Fruit fly (Drosophila melanogaster): ENCODE results near the gene CG13284.

CG13284 gene

DNA sequence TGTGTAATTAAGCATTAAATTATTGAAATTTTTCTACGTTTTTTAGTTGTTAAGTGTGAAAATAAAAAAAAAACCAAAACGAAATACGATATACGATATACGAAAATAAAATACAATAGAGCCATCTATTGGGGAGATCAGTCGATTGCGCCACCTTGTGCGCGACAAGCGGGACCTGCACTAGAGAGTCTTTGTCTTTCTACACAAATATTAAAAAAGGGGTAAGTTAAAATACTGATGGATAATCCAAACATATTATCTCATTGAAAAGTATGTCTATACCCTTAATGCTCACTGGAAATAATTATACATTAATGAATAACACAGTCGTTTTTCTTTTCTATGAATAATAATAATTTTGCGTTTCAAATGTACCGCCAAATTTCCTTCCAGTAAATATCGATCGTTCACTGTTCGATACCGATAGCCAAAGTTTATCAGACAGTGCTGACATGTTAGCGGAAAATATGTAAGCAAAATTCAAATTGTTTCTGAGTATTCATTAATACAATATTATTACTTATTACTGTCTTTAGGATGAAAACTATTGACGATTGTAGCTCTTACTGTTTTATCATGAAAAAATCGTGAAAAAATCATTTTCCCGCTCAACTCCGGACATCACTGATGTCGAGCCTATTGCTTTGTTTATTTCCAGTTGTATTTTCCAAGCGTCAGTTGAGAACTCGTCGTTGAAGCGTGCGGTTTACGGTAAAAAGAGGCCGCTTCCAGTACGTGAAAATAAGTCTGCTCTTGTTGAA is 32.3 kb downstream of the CG13284 start, which contains the start of gene mdy (continued):
- no peak for TF ChIP-seq GATAe (GFP tag; conservative IDR thresholded peaks at IDR 0.05)
- TF ChIP-seq yki (optimal IDR thresholded peaks at IDR 0.05) = no peak
- TF ChIP-seq eve (GFP tag; optimal IDR thresholded peaks at IDR 0.05) = peak in 1 of 2 experiments; percentile 45
- TF ChIP-seq CG6854 (GFP tag; optimal IDR thresholded peaks at IDR 0.05) = no peak
- TF ChIP-seq dati (GFP tag; IDR thresholded peaks at IDR 0.05) = peak; percentile 45; the same call in 1 of the 2 replicates
- TF ChIP-seq dysf (GFP tag; IDR thresholded peaks at IDR 0.05) = peak; percentile 55; the same call in 2 of the 3 replicates
- no peak for TF ChIP-seq Sox100B (GFP tag; optimal IDR thresholded peaks at IDR 0.05)
- TF ChIP-seq CG11723 (GFP tag; optimal IDR thresholded peaks at IDR 0.05) = no peak
- peak; percentile 55; the same call in 1 of the 2 replicates for TF ChIP-seq Nf-YA (GFP tag; IDR thresholded peaks at IDR 0.05)
- TF ChIP-seq schlank (tag; optimal IDR thresholded peaks at IDR 0.05) = no peak
- TF ChIP-seq Ets65A (GFP tag) = peak; percentile 73
- TF ChIP-seq CG8359 (GFP tag; optimal IDR thresholded peaks at IDR 0.05; ENCODE audit: borderline replicate concordance) = no peak
- peak; percentile 49 for TF ChIP-seq CG10366 (GFP tag; IDR thresholded peaks at IDR 0.05)
- TF ChIP-seq CG9876 (GFP tag; optimal IDR thresholded peaks at IDR 0.05) = peak; percentile 26
- TF ChIP-seq sens (GFP tag) = peak; percentile 92
- TF ChIP-seq psq (GFP tag; optimal IDR thresholded peaks at IDR 0.05) = no peak
- TF ChIP-seq CG12104 (GFP tag; optimal IDR thresholded peaks at IDR 0.05) = peak; percentile 56
- TF ChIP-seq ab (GFP tag; optimal IDR thresholded peaks at IDR 0.05) = peak; percentile 36
- TF ChIP-seq ssp (GFP tag; IDR thresholded peaks at IDR 0.05) = peak; percentile 55; the same call in 1 of the 2 replicates
- no peak for TF ChIP-seq CG17385 (GFP tag; optimal IDR thresholded peaks at IDR 0.05)
- peak; percentile 99 for TF ChIP-seq Sry-β (GFP tag; optimal IDR thresholded peaks at IDR 0.05)
- TF ChIP-seq corto (GFP tag; optimal IDR thresholded peaks at IDR 0.05) = peak; percentile 33
- TF ChIP-seq CG9797 (GFP tag; optimal IDR thresholded peaks at IDR 0.05) = peak; percentile 19
- TF ChIP-seq mam (GFP tag; optimal IDR thresholded peaks at IDR 0.05) = peak; percentile 33
- peak; percentile 72 for TF ChIP-seq Xbp1 (GFP tag; optimal IDR thresholded peaks at IDR 0.05)
- TF ChIP-seq Jarid2 (GFP tag; optimal IDR thresholded peaks at IDR 0.05) = no peak
- TF ChIP-seq CG13775 (GFP tag; optimal IDR thresholded peaks at IDR 0.05) = peak; percentile 71
- TF ChIP-seq dimm (GFP tag; IDR thresholded peaks at IDR 0.05) = no peak
- no peak for TF ChIP-seq CG30020 (tag; optimal IDR thresholded peaks at IDR 0.05)
- no peak for TF ChIP-seq tap (tag; optimal IDR thresholded peaks at IDR 0.05)
- TF ChIP-seq CG18619 (GFP tag; optimal IDR thresholded peaks at IDR 0.05) = peak; percentile 34
- TF ChIP-seq pfk (GFP tag; optimal IDR thresholded peaks at IDR 0.05) = no peak
- no peak for TF ChIP-seq CG31365 (tag; optimal IDR thresholded peaks at IDR 0.05)
- peak; percentile 70; the same call in 2 of the 3 replicates for TF ChIP-seq CG17361 (GFP tag; IDR thresholded peaks at IDR 0.05)
- no peak for TF ChIP-seq p53 (GFP tag; optimal IDR thresholded peaks at IDR 0.05)
- TF ChIP-seq fu2 (GFP tag; optimal IDR thresholded peaks at IDR 0.05) = peak; percentile 52
- peak; percentile 63 for TF ChIP-seq CG31441 (GFP tag; IDR thresholded peaks at IDR 0.05)
- peak; percentile 51 for TF ChIP-seq CG10209 (GFP tag; optimal IDR thresholded peaks at IDR 0.05)
- TF ChIP-seq CG7987 (GFP tag; optimal IDR thresholded peaks at IDR 0.05) = no peak
- TF ChIP-seq gcm2 (GFP tag; optimal IDR thresholded peaks at IDR 0.05) = peak; percentile 23
- TF ChIP-seq CG6683 (GFP tag; optimal IDR thresholded peaks at IDR 0.05) = no peak
- peak; percentile 2 for TF ChIP-seq pum (GFP tag; optimal IDR thresholded peaks at IDR 0.05)
- TF ChIP-seq jing (GFP tag; optimal IDR thresholded peaks at IDR 0.05) = no peak
- TF ChIP-seq NfI (GFP tag; optimal IDR thresholded peaks at IDR 0.05) = peak; percentile 33
- TF ChIP-seq CG10147 (GFP tag; optimal IDR thresholded peaks at IDR 0.05) = no peak
- no peak for TF ChIP-seq Fer1 (GFP tag; optimal IDR thresholded peaks at IDR 0.05)
- TF ChIP-seq HLHmδ (GFP tag; optimal IDR thresholded peaks at IDR 0.05) = no peak
- TF ChIP-seq CG15011 (GFP tag; optimal IDR thresholded peaks at IDR 0.05) = no peak
- TF ChIP-seq bigmax (GFP tag; optimal IDR thresholded peaks at IDR 0.05) = no peak
- no peak for TF ChIP-seq CG3838 (GFP tag; optimal IDR thresholded peaks at IDR 0.05)
